Fruit fly (Drosophila melanogaster) S2 (cell line): ENCODE measurements around the gene CG31286.

ENCODE experiments used
- CG8478 ChIP-seq: fragments of >200 bp; optimal IDR thresholded peaks from 2 replicates; lab custom pipeline; 2018
- CTCF ChIP-seq, 2 experiments: fragments of >200 bp; optimal IDR thresholded peaks; 2 replicates each; lab custom pipeline; 2018

DNA sequence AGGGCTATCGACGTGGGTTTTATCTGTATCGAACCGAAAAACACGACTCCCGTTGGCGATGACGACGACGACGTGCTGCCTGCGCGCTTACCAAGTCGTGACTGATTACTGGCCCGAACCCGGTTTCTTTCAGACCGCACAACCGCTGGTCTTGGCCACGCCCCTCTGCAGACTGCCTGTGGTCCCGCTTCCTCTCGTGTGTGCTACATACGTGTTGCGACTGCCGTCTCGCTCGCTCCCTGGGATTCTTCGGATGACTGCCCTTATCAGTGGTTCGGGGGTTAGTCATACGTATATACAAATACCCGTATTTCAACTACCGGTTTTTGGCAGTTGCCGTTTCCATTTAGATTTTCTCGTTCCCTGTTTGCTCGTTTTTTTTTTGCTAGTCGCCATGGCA is 37.4 kb downstream of the CG31286 start, which contains the start of gene lab:
- TF ChIP-seq CG8478 (lab: Kevin White, UChicago) (no peak), CTCF (optimal IDR thresholded peaks at IDR 0.05; lab: Kevin White, UChicago) (peak in 1 of 2 experiments; percentile 18)
